Worm (Caenorhabditis elegans): ENCODE data around the gene phat-6.
A peak's percentile ranks its signal among the peaks of the same experiment; 100 is the strongest.

ce11 chrX:15194283-15194682, at the start of gene phat-6:
- TF ChIP-seq pax-3 (tag; optimal IDR thresholded peaks at IDR 0.05) (no peak), nhr-20 (tag; optimal IDR thresholded peaks at IDR 0.05) (no peak), F16B12.6 (tag; optimal IDR thresholded peaks at IDR 0.05) (no peak), dpl-1 (GFP tag; optimal IDR thresholded peaks at IDR 0.05) (no peak), nhr-76 (tag; optimal IDR thresholded peaks at IDR 0.05) (no peak), fkh-8 (tag; optimal IDR thresholded peaks at IDR 0.05) (peak; percentile 3), dsc-1 (tag; optimal IDR thresholded peaks at IDR 0.05) (no peak), unc-98 (GFP tag; IDR thresholded peaks at IDR 0.05) (no peak), lir-3 (tag; optimal IDR thresholded peaks at IDR 0.05; ENCODE audit: poor library complexity) (no peak)
